Worm (Caenorhabditis elegans) whole organism, early embryonic: ENCODE results near the gene F09E5.7.

ENCODE experiments used
- B0310.2 ChIP-seq: sonication (generic microtip); optimal IDR thresholded peaks from 2 replicates; lab custom pipeline; 2016; ENCODE audit warnings: mild to moderate bottlenecking, missing genetic modification characterization, missing compliant biosample characterization
- F13C5.2 ChIP-seq: sonication (generic microtip); optimal IDR thresholded peaks from 2 replicates; lab custom pipeline; 2017; ENCODE audit warnings: mild to moderate bottlenecking, missing genetic modification characterization, inconsistent platforms, missing compliant biosample characterization
- aly-1 ChIP-seq: sonication (generic microtip); optimal IDR thresholded peaks from 2 replicates; lab custom pipeline; 2016; ENCODE audit warnings: missing genetic modification characterization, missing compliant biosample characterization
- ama-1 ChIP-seq: fragments of 150-350 bp; optimal IDR thresholded peaks from 2 replicates; lab custom pipeline; 2014
- ceh-13 ChIP-seq: fragments of 200-800 bp; sonication (Bioruptor generic); optimal IDR thresholded peaks from 2 replicates; lab custom pipeline; 2018; ENCODE audit warnings: mild to moderate bottlenecking, missing genetic modification characterization, missing compliant biosample characterization
- ceh-36 ChIP-seq: sonication (generic microtip); optimal IDR thresholded peaks from 2 replicates; lab custom pipeline; 2016; ENCODE audit warnings: missing genetic modification characterization, inconsistent platforms, missing compliant biosample characterization
- ets-7 ChIP-seq: sonication (generic microtip); optimal IDR thresholded peaks from 2 replicates; lab custom pipeline; 2016; ENCODE audit warnings: missing genotype, missing genetic modification characterization, missing compliant biosample characterization
- flt-1 ChIP-seq: fragments of 200-800 bp; sonication (Bioruptor generic); IDR thresholded peaks from 2 replicates; pipeline ENCODE4 v1.3.6; 2022; ENCODE audit warnings: missing genetic modification characterization, missing compliant biosample characterization
- hmbx-1 ChIP-seq: sonication (generic microtip); optimal IDR thresholded peaks from 2 replicates; lab custom pipeline; 2016; ENCODE audit warnings: mild to moderate bottlenecking, missing genetic modification characterization, missing compliant biosample characterization
- hmg-4 ChIP-seq: fragments of 200-800 bp; sonication (Bioruptor generic); optimal IDR thresholded peaks from 2 replicates; lab custom pipeline; 2018; ENCODE audit warnings: mild to moderate bottlenecking, missing genetic modification characterization, missing compliant biosample characterization
- hnd-1 ChIP-seq: sonication (generic microtip); optimal IDR thresholded peaks from 2 replicates; lab custom pipeline; 2016; ENCODE audit warnings: missing genetic modification characterization, missing compliant biosample characterization
- pes-1 ChIP-seq: fragments of 200-800 bp; sonication (Bioruptor generic); IDR thresholded peaks from 2 replicates; pipeline ENCODE4 v1.3.6; 2022; ENCODE audit warnings: missing genetic modification reagents, missing genetic modification characterization, missing compliant biosample characterization
- scrt-1 ChIP-seq: fragments of 200-800 bp; sonication (Bioruptor generic); IDR thresholded peaks from 2 replicates; pipeline ENCODE4 v1.3.6; 2022; ENCODE audit warnings: missing genetic modification characterization, missing compliant biosample characterization
- sea-1 ChIP-seq: fragments of 200-800 bp; sonication (Bioruptor generic); conservative IDR thresholded peaks from 2 replicates; pipeline ENCODE4 v1.3.6; 2022; ENCODE audit warnings: missing genetic modification characterization, missing compliant biosample characterization
- tbx-11 ChIP-seq: fragments of 200-800 bp; sonication (Bioruptor generic); IDR thresholded peaks from 2 replicates; pipeline ENCODE4 v1.3.6; 2022; ENCODE audit warnings: missing genetic modification characterization, missing compliant biosample characterization
- tbx-37 ChIP-seq: fragments of 200-800 bp; sonication (Bioruptor generic); conservative IDR thresholded peaks from 2 replicates; pipeline ENCODE4 v1.3.6; 2022; ENCODE audit warnings: missing genetic modification reagents, missing genetic modification characterization, missing compliant biosample characterization
- tra-4 ChIP-seq: sonication (generic microtip); optimal IDR thresholded peaks from 2 replicates; lab custom pipeline; 2017; ENCODE audit warnings: missing genetic modification characterization, missing compliant biosample characterization

Gene F09E5.7

ce11 chrII:5391447-5391846, 39.5 kb downstream of the F09E5.7 start:
- TF ChIP-seq tra-4 (no peak), ceh-36 (tag; lab: Kevin White, UChicago) (no peak), ama-1 (no peak), ets-7 (tag; lab: Kevin White, UChicago) (no peak), pes-1 (GFP tag; lab: Robert Waterston, UW) (no peak), hnd-1 (tag; lab: Kevin White, UChicago) (no peak), B0310.2 (tag; lab: Kevin White, UChicago) (no peak), F13C5.2 (no peak), scrt-1 (GFP tag; lab: Robert Waterston, UW) (no peak), tbx-37 (GFP tag; lab: Robert Waterston, UW) (no peak), tbx-11 (GFP tag; lab: Robert Waterston, UW) (no peak), hmg-4 (no peak), hmbx-1 (no peak)

DNA sequence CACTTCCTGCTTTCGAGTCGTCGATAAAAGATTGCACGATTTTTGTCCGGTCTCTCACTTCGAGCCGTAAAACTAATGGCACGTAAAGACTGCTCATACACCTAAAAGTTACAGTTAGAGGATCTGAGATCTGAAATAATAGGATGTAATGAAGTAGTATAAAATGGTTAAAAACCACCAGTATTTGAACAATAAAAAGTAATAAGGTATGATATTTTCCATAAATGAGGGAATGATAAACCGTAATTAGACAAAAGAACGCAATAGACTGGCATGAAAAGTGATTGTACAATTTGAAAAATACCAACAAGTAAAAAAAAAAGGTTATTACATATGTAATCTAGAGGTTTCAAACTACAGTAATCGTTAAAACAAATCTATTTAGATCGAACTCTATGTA, 41.2 kb downstream of the F09E5.7 start, which contains the start of gene brap-2:
Gene brap-2 (minus strand): TSS at position 101 of the 400 bp plus-strand sequence.
- TF ChIP-seq ama-1 (no peak), sea-1 (no peak), hmg-4 (no peak), hnd-1 (tag; lab: Kevin White, UChicago) (no peak), flt-1 (no peak), B0310.2 (tag; lab: Kevin White, UChicago) (no peak), hmbx-1 (no peak), tra-4 (no peak), aly-1 (tag; lab: Kevin White, UChicago) (no peak), pes-1 (GFP tag; lab: Robert Waterston, UW) (no peak), tbx-37 (GFP tag; lab: Robert Waterston, UW) (no peak)

- TF ChIP-seq ceh-36 (tag; lab: Kevin White, UChicago), result no peak
Observed at ce11 chrII:5395594-5395993, 43.7 kb downstream of the F09E5.7 start, which contains the start of gene pink-1. pink-1 (minus strand) TSS chrII:5395694.

DNA sequence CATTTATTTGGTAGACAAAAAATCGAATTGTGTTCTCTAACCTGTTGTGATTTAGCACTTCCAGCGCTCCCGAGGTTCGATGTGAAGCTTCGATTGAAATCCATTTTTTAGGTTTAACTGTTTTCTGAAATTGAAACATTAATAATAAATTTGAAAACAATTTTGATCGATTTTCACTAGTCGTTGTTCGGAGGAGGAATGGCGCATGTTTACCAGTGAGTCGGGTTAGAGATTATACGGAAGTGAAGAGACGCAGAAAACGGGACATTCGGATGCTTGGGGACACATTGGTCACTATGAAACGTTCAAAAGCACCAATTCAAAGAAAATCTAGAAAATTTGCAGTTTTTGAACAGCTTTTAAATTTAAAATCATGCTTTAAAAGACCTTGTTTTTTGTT, 46.9 kb downstream of the F09E5.7 start, which contains the start of gene fbxl-3:
Gene fbxl-3 (minus strand): TSS at position 124 of the 400 bp plus-strand sequence.
- TF ChIP-seq flt-1 (no peak), tra-4 (no peak), ets-7 (tag; lab: Kevin White, UChicago) (no peak), hmg-4 (no peak), pes-1 (GFP tag; lab: Robert Waterston, UW) (no peak), ama-1 (no peak), hmbx-1 (no peak), B0310.2 (tag; lab: Kevin White, UChicago) (no peak), ceh-36 (tag; lab: Kevin White, UChicago) (no peak), tbx-37 (GFP tag; lab: Robert Waterston, UW) (no peak), sea-1 (no peak), aly-1 (tag; lab: Kevin White, UChicago) (no peak), tbx-11 (GFP tag; lab: Robert Waterston, UW) (no peak), hnd-1 (tag; lab: Kevin White, UChicago) (no peak), F13C5.2 (no peak), scrt-1 (GFP tag; lab: Robert Waterston, UW) (no peak), ceh-13 (GFP tag; lab: Kevin White, UChicago) (no peak)

ce11 chrII:5399201-5399600, 47.3 kb downstream of the F09E5.7 start, which contains the start of gene mog-5:
mog-5 (plus strand) TSS chrII:5399538.
- TF ChIP-seq hmg-4 (no peak), sea-1 (0 out of 2 replicates have a peak, but pooled peaks have one; percentile 55), flt-1 (peak; percentile 65), ceh-36 (tag; lab: Kevin White, UChicago) (no peak), tra-4 (no peak), tbx-11 (GFP tag; lab: Robert Waterston, UW) (peak; percentile 65; the same call in 1 of the 2 replicates), scrt-1 (GFP tag; lab: Robert Waterston, UW) (0 out of 2 replicates have a peak, but pooled peaks have one; percentile 46), hmbx-1 (no peak), F13C5.2 (peak; percentile 83), ceh-13 (GFP tag; lab: Kevin White, UChicago) (peak; percentile 9)
